Fruit fly (Drosophila melanogaster) whole organism, embryonic: Measurements from ENCODE around the gene CG33282.

Experiments
- Awh ChIP-seq: fragments of 200-800 bp; sonication (Bioruptor generic); IDR thresholded peaks from 2 replicates; pipeline ENCODE4, ENCODE4 v1.3.6; 2022; ENCODE audit warnings: missing biosample characterization, missing genetic modification characterization
- CG10321 ChIP-seq: fragments of 200-800 bp; sonication (Bioruptor generic); IDR thresholded peaks from 2 replicates; pipeline ENCODE4 v1.3.6; 2022; ENCODE audit warnings: missing biosample characterization, missing genetic modification characterization
- CG10366 ChIP-seq: fragments of 200-800 bp; sonication (Bioruptor generic); IDR thresholded peaks from 2 replicates; pipeline ENCODE4 v1.3.6; 2022; ENCODE audit warnings: missing biosample characterization, missing genetic modification characterization
- CG10959 ChIP-seq: fragments of 200-800 bp; sonication (Bioruptor generic); IDR thresholded peaks from 2 replicates; pipeline ENCODE4 v1.3.6; 2022; ENCODE audit warnings: missing biosample characterization, missing genetic modification characterization
- CG11696 ChIP-seq: fragments of 200-800 bp; sonication (Bioruptor generic); IDR thresholded peaks from 2 replicates; pipeline ENCODE4 v1.3.6; 2022; ENCODE audit warnings: missing biosample characterization, missing genetic modification characterization
- CG13287 ChIP-seq: fragments of 200-800 bp; sonication (Bioruptor generic); IDR thresholded peaks from 2 replicates; pipeline ENCODE4 v1.3.6; 2022; ENCODE audit warnings: missing biosample characterization, missing genetic modification characterization; ENCODE audit not compliant: partially characterized antibody
- CG13775 ChIP-seq: fragments of 200-800 bp; sonication (Bioruptor generic); optimal IDR thresholded peaks from 3 replicates; lab custom pipeline; 2017; ENCODE audit warnings: missing biosample characterization, mild to moderate bottlenecking, missing genetic modification characterization
- CG14050 ChIP-seq: fragments of 200-800 bp; sonication (Bioruptor generic); IDR thresholded peaks from 3 replicates; pipeline ENCODE4 v1.3.6; 2022; ENCODE audit warnings: missing biosample characterization, missing genetic modification characterization
- CG14860 ChIP-seq: fragments of 200-800 bp; sonication (Bioruptor generic); IDR thresholded peaks from 3 replicates; pipeline ENCODE4 v1.3.6; 2022; ENCODE audit warnings: missing biosample characterization, missing genetic modification characterization; ENCODE audit not compliant: partially characterized antibody
- CG14965 ChIP-seq: fragments of 200-800 bp; sonication (Bioruptor generic); optimal IDR thresholded peaks from 2 replicates; lab custom pipeline; 2016; ENCODE audit warnings: missing biosample characterization, missing genetic modification characterization, borderline replicate concordance
- CG17912 ChIP-seq: fragments of 200-800 bp; sonication (Bioruptor generic); optimal IDR thresholded peaks from 2 replicates; lab custom pipeline; 2018; ENCODE audit warnings: missing biosample characterization, mild to moderate bottlenecking, missing genetic modification characterization
- CG18011 ChIP-seq: fragments of 200-800 bp; sonication (Bioruptor generic); optimal IDR thresholded peaks from 2 replicates; lab custom pipeline; 2017; ENCODE audit warnings: missing biosample characterization, missing genetic modification characterization, mild to moderate bottlenecking, moderate library complexity, missing genotype
- CG18619 ChIP-seq: fragments of 200-800 bp; sonication (Bioruptor generic); optimal IDR thresholded peaks from 3 replicates; lab custom pipeline; 2017; ENCODE audit warnings: missing biosample characterization, mild to moderate bottlenecking, missing genetic modification characterization
- CG2120 ChIP-seq: fragments of 200-800 bp; sonication (Bioruptor generic); optimal IDR thresholded peaks from 3 replicates; lab custom pipeline; 2016; ENCODE audit warnings: missing biosample characterization, missing genetic modification characterization
- CG2202 ChIP-seq: fragments of 200-800 bp; sonication (Bioruptor generic); optimal IDR thresholded peaks from 2 replicates; lab custom pipeline; 2018; ENCODE audit warnings: missing biosample characterization, mild to moderate bottlenecking, missing genetic modification characterization
- CG2875 ChIP-seq: fragments of 200-800 bp; sonication (Bioruptor generic); optimal IDR thresholded peaks from 2 replicates; lab custom pipeline; 2017; ENCODE audit warnings: missing biosample characterization, mild to moderate bottlenecking, missing genetic modification characterization, missing genetic modification reagents
- CG30403 ChIP-seq: fragments of 200-800 bp; sonication (Bioruptor generic); optimal IDR thresholded peaks from 3 replicates; lab custom pipeline; 2016; ENCODE audit warnings: missing biosample characterization, missing genetic modification characterization
- CG3163 ChIP-seq: fragments of 200-800 bp; sonication (Bioruptor generic); optimal IDR thresholded peaks from 3 replicates; lab custom pipeline; 2016; ENCODE audit warnings: missing biosample characterization, missing genetic modification characterization
- CG32767 ChIP-seq: fragments of 200-800 bp; sonication (Bioruptor generic); IDR thresholded peaks from 2 replicates; pipeline ENCODE4 v1.3.6; 2022; ENCODE audit warnings: missing biosample characterization, missing genetic modification characterization
- CG3726 ChIP-seq: fragments of 200-800 bp; sonication (Bioruptor generic); IDR thresholded peaks from 3 replicates; pipeline ENCODE4, ENCODE4 v1.3.6; 2022; ENCODE audit warnings: missing biosample characterization, missing genetic modification characterization
- CG4404 ChIP-seq: fragments of 200-800 bp; sonication (Bioruptor generic); IDR thresholded peaks from 2 replicates; pipeline ENCODE4 v1.3.6; 2022; ENCODE audit warnings: missing biosample characterization, missing genetic modification characterization
- CG4854 ChIP-seq: fragments of 200-800 bp; sonication (Bioruptor generic); optimal IDR thresholded peaks from 2 replicates; lab custom pipeline; 2016; ENCODE audit warnings: missing biosample characterization, missing genetic modification characterization, inconsistent platforms
- CG5180 ChIP-seq: fragments of 200-800 bp; sonication (Bioruptor generic); optimal IDR thresholded peaks from 3 replicates; lab custom pipeline; 2017; ENCODE audit warnings: missing biosample characterization, missing genetic modification characterization, mild to moderate bottlenecking, moderate library complexity, missing genetic modification reagents
- CG6683 ChIP-seq: fragments of 200-800 bp; sonication (Bioruptor generic); optimal IDR thresholded peaks from 2 replicates; lab custom pipeline; 2017; ENCODE audit warnings: missing biosample characterization, mild to moderate bottlenecking, missing genetic modification characterization, missing genetic modification reagents
- CG6791 ChIP-seq: fragments of 200-800 bp; sonication (Bioruptor generic); IDR thresholded peaks from 3 replicates; pipeline ENCODE4 v1.3.6; 2022; ENCODE audit warnings: missing biosample characterization, missing genetic modification characterization; ENCODE audit not compliant: partially characterized antibody
- CG7357 ChIP-seq: fragments of 200-800 bp; sonication (Bioruptor generic); IDR thresholded peaks from 3 replicates; pipeline ENCODE4 v1.3.6; 2022; ENCODE audit warnings: missing biosample characterization, missing genetic modification characterization
- CG9437 ChIP-seq: fragments of 200-800 bp; sonication (Bioruptor generic); optimal IDR thresholded peaks from 2 replicates; lab custom pipeline; 2018; ENCODE audit warnings: missing biosample characterization, mild to moderate bottlenecking, missing genetic modification characterization
- CG9727 ChIP-seq: fragments of 200-800 bp; sonication (Bioruptor generic); optimal IDR thresholded peaks from 3 replicates; lab custom pipeline; 2017; ENCODE audit warnings: missing biosample characterization, mild to moderate bottlenecking, missing genetic modification characterization
- E2f1 ChIP-seq: fragments of 200-800 bp; sonication (Bioruptor generic); IDR thresholded peaks from 2 replicates; pipeline ENCODE4 v1.3.6; 2022; ENCODE audit warnings: missing biosample characterization, missing genetic modification characterization
- H15 ChIP-seq: fragments of 200-800 bp; sonication (Bioruptor generic); IDR thresholded peaks from 3 replicates; pipeline ENCODE4 v1.3.6; 2022; ENCODE audit warnings: missing biosample characterization, missing genetic modification characterization
- HHEX ChIP-seq: fragments of 200-800 bp; sonication (Bioruptor generic); optimal IDR thresholded peaks from 3 replicates; lab custom pipeline; 2017; ENCODE audit warnings: missing biosample characterization, mild to moderate bottlenecking, missing genetic modification characterization, missing genetic modification reagents
- Hr51 ChIP-seq, 2 experiments: fragments of 200-800 bp; sonication (Bioruptor generic); optimal IDR thresholded peaks; 2 replicates in 1 of 2; 3 replicates in 1 of 2; lab custom pipeline; 2016 to 2018; ENCODE audit warnings: missing biosample characterization in 2 of 2, missing genetic modification characterization in 2 of 2, mild to moderate bottlenecking in 1 of 2, moderate library complexity in 1 of 2
- Neu2 ChIP-seq: fragments of 200-800 bp; sonication (Bioruptor generic); optimal IDR thresholded peaks from 3 replicates; lab custom pipeline; 2016; ENCODE audit warnings: missing biosample characterization, missing genetic modification characterization, borderline replicate concordance
- Pdp1 ChIP-seq, 2 experiments: fragments of 200-800 bp; sonication (Bioruptor generic); optimal IDR thresholded peaks; 3 replicates each; lab custom pipeline; 2016; ENCODE audit warnings: missing biosample characterization in 2 of 2, missing genetic modification characterization in 2 of 2, mild to moderate bottlenecking in 1 of 2, moderate library complexity in 1 of 2
- TFAM ChIP-seq: fragments of 200-800 bp; sonication (Bioruptor generic); optimal IDR thresholded peaks from 2 replicates; lab custom pipeline; 2017; ENCODE audit warnings: missing biosample characterization, missing genetic modification characterization, inconsistent platforms
- bsh ChIP-seq, 2 experiments: fragments of 200-800 bp; sonication (Bioruptor generic); optimal IDR thresholded peaks; 2 replicates each; lab custom pipeline; 2017 to 2018; ENCODE audit warnings: mild to moderate bottlenecking in 2 of 2, missing biosample characterization in 2 of 2, missing genetic modification characterization in 2 of 2, moderate library complexity in 1 of 2
- dati ChIP-seq: fragments of 200-800 bp; sonication (Bioruptor generic); IDR thresholded peaks from 2 replicates; pipeline ENCODE4 v1.3.6; 2022; ENCODE audit warnings: missing biosample characterization, missing genetic modification characterization
- emc ChIP-seq: fragments of 200-800 bp; sonication (Bioruptor generic); optimal IDR thresholded peaks from 2 replicates; lab custom pipeline; 2016; ENCODE audit warnings: missing biosample characterization, missing genetic modification characterization
- her ChIP-seq: fragments of 200-800 bp; sonication (Bioruptor generic); optimal IDR thresholded peaks from 2 replicates; lab custom pipeline; 2016; ENCODE audit warnings: missing biosample characterization, missing genetic modification characterization
- inv ChIP-seq: fragments of 200-800 bp; sonication (Bioruptor generic); IDR thresholded peaks from 2 replicates; pipeline ENCODE4 v1.3.6; 2022; ENCODE audit warnings: missing biosample characterization, missing genetic modification characterization; ENCODE audit not compliant: partially characterized antibody
- nom ChIP-seq: fragments of 200-800 bp; sonication (Bioruptor generic); optimal IDR thresholded peaks from 2 replicates; lab custom pipeline; 2017; ENCODE audit warnings: missing biosample characterization, missing genetic modification characterization, mild to moderate bottlenecking, moderate library complexity, missing genetic modification reagents
- pfk ChIP-seq: fragments of 200-800 bp; sonication (Bioruptor generic); optimal IDR thresholded peaks from 2 replicates; lab custom pipeline; 2018; ENCODE audit warnings: missing biosample characterization, mild to moderate bottlenecking, missing genetic modification characterization, moderate library complexity
- pho ChIP-seq: fragments of 200-800 bp; sonication (Bioruptor generic); optimal IDR thresholded peaks from 2 replicates; lab custom pipeline; 2016; ENCODE audit warnings: missing biosample characterization, missing genetic modification characterization
- pita ChIP-seq: fragments of 200-800 bp; sonication (Bioruptor generic); optimal IDR thresholded peaks from 2 replicates; lab custom pipeline; 2017; ENCODE audit warnings: missing biosample characterization, mild to moderate bottlenecking, missing genetic modification characterization
- ranshi ChIP-seq: fragments of 200-800 bp; sonication (Bioruptor generic); IDR thresholded peaks from 2 replicates; pipeline ENCODE4 v1.3.6; 2022; ENCODE audit warnings: missing biosample characterization, missing genetic modification characterization
- sisA ChIP-seq: fragments of 200-800 bp; sonication (Bioruptor generic); IDR thresholded peaks from 2 replicates; pipeline ENCODE4 v1.3.6; 2022; ENCODE audit warnings: missing biosample characterization, missing genetic modification characterization
- wor ChIP-seq: fragments of 200-800 bp; sonication (Bioruptor generic); IDR thresholded peaks from 2 replicates; pipeline ENCODE4 v1.3.6; 2022; ENCODE audit warnings: missing biosample characterization, missing genetic modification characterization
- zfh1 ChIP-seq: fragments of 200-800 bp; sonication (Bioruptor generic); IDR thresholded peaks from 3 replicates; pipeline ENCODE4 v1.3.6; 2022; ENCODE audit warnings: missing biosample characterization, missing genetic modification characterization

CG33282 gene

DNA sequence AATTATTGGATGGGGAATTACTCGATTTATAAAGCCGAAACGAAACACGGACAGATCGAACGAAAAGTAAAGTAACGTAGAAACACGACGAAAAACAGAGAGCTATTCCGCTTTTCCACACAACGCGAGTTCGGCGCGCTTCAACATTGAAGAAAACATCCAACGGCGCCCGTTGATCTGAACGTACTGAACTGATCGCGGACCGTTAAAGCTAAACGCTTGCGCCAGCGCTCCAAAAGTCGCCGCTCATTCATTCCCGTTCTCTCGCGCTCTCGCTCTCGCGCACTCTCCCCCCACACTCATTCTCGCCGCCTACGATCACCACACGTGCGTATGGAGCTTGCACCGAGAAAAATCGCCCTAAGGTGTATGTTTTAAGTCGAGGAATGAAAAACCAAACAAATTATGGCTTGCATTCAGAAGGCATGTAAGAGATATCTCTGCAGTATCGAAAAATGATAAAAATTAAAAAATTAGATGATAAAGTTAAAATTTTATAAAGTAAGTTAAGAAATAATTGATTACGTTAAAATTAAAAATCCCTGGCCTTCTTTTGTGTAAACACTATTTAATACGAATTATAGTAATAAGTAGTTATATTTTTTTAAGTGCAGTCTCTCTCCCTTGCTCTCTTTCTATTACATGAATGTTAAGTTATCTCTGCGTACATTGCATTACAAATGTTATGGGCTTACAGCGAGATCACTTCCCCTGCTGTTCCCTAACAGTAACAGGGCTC lies 27.1 kb downstream of the CG33282 start, which contains the start of gene E23 (continued):
- peak; percentile 96 to 100 for TF ChIP-seq Hr51 (GFP tag; optimal IDR thresholded peaks at IDR 0.05; lab: Kevin White, UChicago)
- TF ChIP-seq CG13287, result peak; percentile 70
- peak; percentile 99 for TF ChIP-seq CG2202 (tag; lab: Kevin White, UChicago)
- TF ChIP-seq CG17912 (GFP tag; lab: Kevin White, UChicago), result peak; percentile 97
- peak; percentile 98 for TF ChIP-seq sisA (GFP tag; lab: Robert Waterston, UW)
- TF ChIP-seq inv (GFP tag; lab: Robert Waterston, UW), result no peak
- TF ChIP-seq CG10321 (GFP tag; lab: Robert Waterston, UW), result peak; percentile 82; the same call in 1 of the 2 replicates
- TF ChIP-seq CG13775 (GFP tag; lab: Kevin White, UChicago), result peak; percentile 99
- peak; percentile 49; the same call in 1 of the 2 replicates for TF ChIP-seq dati (GFP tag; lab: Robert Waterston, UW)
- TF ChIP-seq CG9437 (GFP tag; lab: Kevin White, UChicago), result peak; percentile 97
- peak; percentile 99 for TF ChIP-seq CG2875 (GFP tag; lab: Kevin White, UChicago)
- peak; percentile 98 for TF ChIP-seq zfh1
- TF ChIP-seq Neu2, result peak; percentile 22
- TF ChIP-seq CG7357 (GFP tag; lab: Robert Waterston, UW), result peak; percentile 95
- TF ChIP-seq CG32767 (GFP tag; lab: Robert Waterston, UW), result peak; percentile 97
- TF ChIP-seq CG18619 (GFP tag; lab: Kevin White, UChicago), result peak; percentile 99
- peak; percentile 96 for TF ChIP-seq CG4854 (GFP tag; lab: Kevin White, UChicago)
- TF ChIP-seq her (GFP tag; lab: Kevin White, UChicago), result peak; percentile 83
- peak; percentile 94 for TF ChIP-seq CG4404 (GFP tag; lab: Robert Waterston, UW)
- peak; percentile 97 for TF ChIP-seq CG3726 (GFP tag; lab: Robert Waterston, UW)
- TF ChIP-seq CG14860 (GFP tag; lab: Robert Waterston, UW), result 0 out of 3 replicates have a peak, but pooled peaks have one; percentile 34
- peak; percentile 40 for TF ChIP-seq pfk
- peak; percentile 98 for TF ChIP-seq CG10366 (GFP tag; lab: Robert Waterston, UW)
- peak; percentile 92 for TF ChIP-seq CG18011 (GFP tag; lab: Kevin White, UChicago)
- TF ChIP-seq CG11696, result peak; percentile 88
- TF ChIP-seq CG14965 (GFP tag; lab: Kevin White, UChicago), result peak; percentile 20
- TF ChIP-seq emc (GFP tag; lab: Kevin White, UChicago), result peak; percentile 91
- TF ChIP-seq H15 (GFP tag; lab: Robert Waterston, UW), result peak; percentile 98
- TF ChIP-seq Awh, result peak; percentile 97
- peak; percentile 95 for TF ChIP-seq CG10959
- TF ChIP-seq CG9727 (GFP tag; lab: Kevin White, UChicago), result peak; percentile 99
- TF ChIP-seq pita, result no peak
- peak; percentile 97 for TF ChIP-seq ranshi
- peak; percentile 93 for TF ChIP-seq CG5180 (GFP tag; lab: Kevin White, UChicago)
- TF ChIP-seq CG6683 (GFP tag; lab: Kevin White, UChicago), result peak; percentile 97
- peak; percentile 93 to 96 for TF ChIP-seq Pdp1 (GFP tag; optimal IDR thresholded peaks at IDR 0.05; lab: Kevin White, UChicago)
- no peak for TF ChIP-seq CG6791 (GFP tag; lab: Robert Waterston, UW)
- peak; percentile 92 for TF ChIP-seq nom
- peak; percentile 97 for TF ChIP-seq E2f1 (GFP tag; lab: Robert Waterston, UW)
- TF ChIP-seq wor, result peak; percentile 98
- peak; percentile 97 for TF ChIP-seq CG14050 (GFP tag; lab: Robert Waterston, UW)
- peak; percentile 90 for TF ChIP-seq TFAM
- TF ChIP-seq pho (GFP tag; lab: Kevin White, UChicago), result peak; percentile 96
- TF ChIP-seq bsh (GFP tag; optimal IDR thresholded peaks at IDR 0.05; lab: Kevin White, UChicago), result peak; percentile 97 to 99
- peak; percentile 99 for TF ChIP-seq HHEX (GFP tag; lab: Kevin White, UChicago)
- peak; percentile 99 for TF ChIP-seq CG30403 (GFP tag; lab: Kevin White, UChicago)
- TF ChIP-seq CG3163 (GFP tag; lab: Kevin White, UChicago), result peak; percentile 82
- TF ChIP-seq CG2120 (GFP tag; lab: Kevin White, UChicago), result peak; percentile 98
